Fruit fly (Drosophila melanogaster): ENCODE measurements around the gene Nin.

Gene Nin

DNA sequence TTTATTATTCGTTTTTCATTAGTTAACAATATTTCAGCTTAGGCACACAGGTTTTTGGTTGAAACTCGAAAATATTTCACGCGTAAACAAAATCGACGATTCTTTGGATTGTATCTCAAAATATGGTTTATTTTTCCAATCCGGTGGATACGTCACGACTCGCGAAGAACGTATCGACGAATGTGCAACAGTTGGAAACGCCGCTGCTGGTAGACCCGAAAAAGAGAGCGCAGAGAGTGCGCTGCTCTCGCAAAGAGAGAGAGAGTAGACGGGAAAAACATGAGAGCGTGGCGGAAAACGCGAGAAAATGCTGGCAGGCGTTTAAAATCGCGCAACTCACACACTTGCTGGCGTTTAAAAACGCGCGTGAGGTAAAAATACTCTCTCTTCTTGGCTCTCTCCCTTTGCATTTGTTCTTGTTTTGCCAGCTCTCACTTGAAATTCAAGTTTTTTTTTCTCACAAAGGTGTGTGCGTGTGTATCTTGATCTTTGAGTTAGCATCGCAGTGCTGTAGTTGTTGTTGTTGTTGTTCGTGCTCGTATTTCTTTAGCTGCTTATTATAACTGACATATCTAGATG is 41.1 kb downstream of the Nin start (continued):
- TF ChIP-seq CG11902 (GFP tag; optimal IDR thresholded peaks at IDR 0.05) (no peak), CG9139 (GFP tag; optimal IDR thresholded peaks at IDR 0.05) (peak; percentile 30), esn (GFP tag; optimal IDR thresholded peaks at IDR 0.05) (peak; percentile 51), Smox (GFP tag; optimal IDR thresholded peaks at IDR 0.05) (no peak), ss (GFP tag; optimal IDR thresholded peaks at IDR 0.05) (peak; percentile 64 to 95), Hr39 (GFP tag; optimal IDR thresholded peaks at IDR 0.05) (no peak), Hr38 (GFP tag; optimal IDR thresholded peaks at IDR 0.05) (no peak), acj6 (GFP tag; optimal IDR thresholded peaks at IDR 0.05) (no peak), fkh (GFP tag; optimal IDR thresholded peaks at IDR 0.05) (peak; percentile 8), spab (GFP tag; optimal IDR thresholded peaks at IDR 0.05) (no peak), Eip75B (GFP tag; optimal IDR thresholded peaks at IDR 0.05) (peak; percentile 39), CG6276 (GFP tag; optimal IDR thresholded peaks at IDR 0.05) (peak; percentile 7), Ets96B (tag; optimal IDR thresholded peaks at IDR 0.05) (no peak), Blimp-1 (GFP tag; optimal IDR thresholded peaks at IDR 0.05) (no peak), CG7368 (GFP tag; optimal IDR thresholded peaks at IDR 0.05) (peak; percentile 28), achi (GFP tag; optimal IDR thresholded peaks at IDR 0.05) (no peak)

DNA sequence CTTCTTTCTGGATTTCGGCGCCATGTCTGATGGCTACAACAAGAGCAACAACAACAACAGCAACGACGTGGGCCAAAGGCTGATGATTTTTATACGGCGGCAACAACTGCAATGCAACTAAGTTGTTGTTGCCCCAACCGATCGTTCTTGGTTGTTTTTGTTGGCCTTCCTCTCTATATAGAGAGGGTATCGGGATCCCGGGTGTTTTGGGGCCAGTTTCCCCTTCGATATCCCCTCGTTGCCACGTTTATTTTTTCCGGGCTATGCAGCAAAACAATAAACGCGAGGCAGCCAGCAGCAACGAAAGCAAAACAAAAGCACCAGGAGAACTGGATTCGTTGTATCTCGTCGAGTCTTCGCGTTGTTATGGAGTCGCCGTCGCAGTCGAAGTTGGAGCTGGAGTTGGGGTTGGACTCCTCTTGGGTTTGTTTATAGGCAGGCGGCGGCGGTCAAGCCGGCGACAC is 42.0 kb downstream of the Nin start:
- TF ChIP-seq cyc (GFP tag; optimal IDR thresholded peaks at IDR 0.05) (no peak), Sox15 (GFP tag; optimal IDR thresholded peaks at IDR 0.05) (no peak), ss (GFP tag; optimal IDR thresholded peaks at IDR 0.05) (peak; percentile 65), Eip78C (GFP tag) (peak; percentile 62), salr (GFP tag; optimal IDR thresholded peaks at IDR 0.05) (peak in 1 of 2 experiments; percentile 3), CG1621 (tag; optimal IDR thresholded peaks at IDR 0.05) (peak; percentile 66), dsx (GFP tag; optimal IDR thresholded peaks at IDR 0.05; ENCODE audit: poor library complexity, severe bottlenecking) (peak; percentile 95), CG6792 (GFP tag; optimal IDR thresholded peaks at IDR 0.05) (no peak), CG8119 (GFP tag; IDR thresholded peaks at IDR 0.05) (peak; percentile 32; the same call in 1 of the 3 replicates), Ets21C (GFP tag; optimal IDR thresholded peaks at IDR 0.05) (no peak), Gug (GFP tag; IDR thresholded peaks at IDR 0.05) (no peak), eg (GFP tag; IDR thresholded peaks at IDR 0.05) (no peak), CG11762 (GFP tag; optimal IDR thresholded peaks at IDR 0.05; ENCODE audit: insufficient read depth) (no peak), CG6276 (GFP tag; optimal IDR thresholded peaks at IDR 0.05) (no peak), Ets96B (tag; optimal IDR thresholded peaks at IDR 0.05) (no peak), Smox (GFP tag; optimal IDR thresholded peaks at IDR 0.05) (no peak), CG11902 (GFP tag; optimal IDR thresholded peaks at IDR 0.05) (no peak), CG16779 (tag; optimal IDR thresholded peaks at IDR 0.05) (no peak), CG32006 (GFP tag; optimal IDR thresholded peaks at IDR 0.05) (peak; percentile 3), CG3032 (tag; optimal IDR thresholded peaks at IDR 0.05) (no peak), CG10631 (GFP tag; optimal IDR thresholded peaks at IDR 0.05) (no peak), fkh (GFP tag; optimal IDR thresholded peaks at IDR 0.05) (no peak), CG6808 (GFP tag; optimal IDR thresholded peaks at IDR 0.05) (peak; percentile 18), CG9139 (GFP tag; optimal IDR thresholded peaks at IDR 0.05) (peak; percentile 46), CG6854 (GFP tag; optimal IDR thresholded peaks at IDR 0.05) (no peak), CG6163 (GFP tag; IDR thresholded peaks at IDR 0.05) (peak; percentile 46; the same call in 1 of the 3 replicates), Hr4 (GFP tag; optimal IDR thresholded peaks at IDR 0.05) (no peak), CG10669 (GFP tag; optimal IDR thresholded peaks at IDR 0.05) (peak; percentile 2), net (GFP tag; optimal IDR thresholded peaks at IDR 0.05) (peak; percentile 4)

All from whole organism, prepupa.